Fruit fly (Drosophila melanogaster) whole organism, pupa: ENCODE results near the gene CG2126.
A peak's percentile ranks its signal among the peaks of the same experiment; 100 is the strongest.

ENCODE experiments used
- CG10348 ChIP-seq: fragments of 200-800 bp; sonication (Bioruptor generic); IDR thresholded peaks from 2 replicates; pipeline ENCODE4 v1.3.6; 2022; ENCODE audit warnings: missing biosample characterization, missing genetic modification characterization
- CG13204 ChIP-seq: fragments of 200-800 bp; sonication (Bioruptor generic); optimal IDR thresholded peaks from 2 replicates; lab custom pipeline; 2018; ENCODE audit warnings: missing biosample characterization, mild to moderate bottlenecking, missing genetic modification characterization, moderate library complexity
- CG14655 ChIP-seq: fragments of 200-800 bp; sonication (Bioruptor generic); optimal IDR thresholded peaks from 3 replicates; lab custom pipeline; 2017; ENCODE audit warnings: mild to moderate bottlenecking, missing biosample characterization, missing genetic modification reagents, missing genetic modification characterization
- CG32121 ChIP-seq: fragments of 200-800 bp; sonication (Bioruptor generic); IDR thresholded peaks from 2 replicates; pipeline ENCODE4 v1.3.6; 2022; ENCODE audit warnings: missing biosample characterization, missing genetic modification characterization
- CG34367 ChIP-seq: fragments of 200-800 bp; sonication (Bioruptor generic); optimal IDR thresholded peaks from 2 replicates; lab custom pipeline; 2018; ENCODE audit warnings: missing biosample characterization, mild to moderate bottlenecking, missing genetic modification characterization
- CG8159 ChIP-seq: fragments of 200-800 bp; sonication (Bioruptor generic); optimal IDR thresholded peaks from 3 replicates; lab custom pipeline; 2018; ENCODE audit warnings: missing biosample characterization, mild to moderate bottlenecking, missing genetic modification characterization, moderate library complexity
- EcR ChIP-seq: fragments of 200-800 bp; sonication (Bioruptor generic); optimal IDR thresholded peaks from 3 replicates; lab custom pipeline; 2019; ENCODE audit warnings: missing biosample characterization, missing genetic modification characterization, mild to moderate bottlenecking, moderate library complexity, missing genetic modification reagents
- Pif1B ChIP-seq: fragments of 200-800 bp; sonication (Bioruptor generic); optimal IDR thresholded peaks from 3 replicates; lab custom pipeline; 2016; ENCODE audit warnings: missing biosample characterization, missing genetic modification characterization
- Snoo ChIP-seq: fragments of 200-800 bp; sonication (Bioruptor generic); optimal IDR thresholded peaks from 3 replicates; lab custom pipeline; 2017; ENCODE audit warnings: missing biosample characterization, mild to moderate bottlenecking, missing genetic modification characterization, inconsistent platforms
- fd96Ca ChIP-seq: fragments of 200-800 bp; sonication (Bioruptor generic); IDR thresholded peaks from 3 replicates; pipeline ENCODE4 v1.3.6; 2022; ENCODE audit warnings: missing biosample characterization, missing genetic modification characterization
- gl ChIP-seq: fragments of 200-800 bp; sonication (Bioruptor generic); optimal IDR thresholded peaks from 2 replicates; lab custom pipeline; 2018; ENCODE audit warnings: missing biosample characterization, mild to moderate bottlenecking, missing genetic modification characterization
- rn ChIP-seq: fragments of 200-800 bp; sonication (Bioruptor generic); IDR thresholded peaks from 2 replicates; pipeline ENCODE4 v1.3.6; 2022; ENCODE audit warnings: missing biosample characterization, missing genetic modification characterization

DNA sequence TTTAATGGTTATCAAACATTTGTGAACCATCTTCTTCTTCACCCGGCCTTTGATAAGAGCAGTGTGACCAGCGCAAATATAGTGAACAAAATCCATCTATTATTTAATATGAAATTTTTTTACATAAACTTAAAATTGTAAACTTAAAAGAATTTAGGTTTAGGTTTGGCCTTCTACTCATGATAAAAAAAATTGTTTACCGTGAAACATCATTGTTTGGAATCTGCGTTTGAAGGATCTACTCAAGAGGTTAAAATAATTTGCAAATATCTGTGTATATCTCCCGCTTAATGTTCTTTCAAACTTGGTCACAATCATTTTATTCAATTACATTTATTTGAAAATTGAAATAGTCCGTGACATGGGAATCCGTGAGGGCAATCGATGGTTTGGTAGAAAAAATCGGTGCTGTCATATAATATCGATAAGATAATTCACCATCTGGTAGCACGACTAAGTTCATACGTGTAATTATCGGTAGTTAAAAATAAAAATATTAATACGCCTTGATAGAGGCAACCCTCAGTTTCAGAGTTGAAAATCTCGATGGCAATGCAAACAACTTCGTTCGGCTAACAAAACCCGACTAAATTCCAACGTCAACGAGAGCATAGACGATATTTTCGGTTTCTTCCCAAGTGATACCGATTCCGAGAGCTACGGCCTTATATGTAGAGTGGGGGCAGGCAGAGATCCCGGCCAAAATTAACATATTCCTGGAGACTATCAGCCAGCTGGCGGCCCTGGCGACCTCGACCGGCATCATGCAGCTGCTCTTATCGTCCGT, 4.5 kb downstream of the CG2126 start, which contains the start of the genes betaGlu and sip3:
- TF ChIP-seq gl (tag; lab: Kevin White, UChicago): no peak
- no peak for TF ChIP-seq CG32121
- no peak for TF ChIP-seq EcR
- no peak for TF ChIP-seq Snoo (tag; lab: Kevin White, UChicago)
- no peak for TF ChIP-seq CG10348
- TF ChIP-seq CG14655 (GFP tag; lab: Kevin White, UChicago): no peak
- no peak for TF ChIP-seq fd96Ca
- TF ChIP-seq Pif1B (GFP tag; lab: Kevin White, UChicago): peak; percentile 5
- no peak for TF ChIP-seq rn
- TF ChIP-seq CG13204: no peak
- TF ChIP-seq CG8159: no peak
- TF ChIP-seq CG34367 (tag; lab: Kevin White, UChicago): no peak
